Worm (Caenorhabditis elegans) whole organism, early embryonic: ENCODE measurements around the gene F48F7.6.

ENCODE experiments used
- B0310.2 ChIP-seq: sonication (generic microtip); optimal IDR thresholded peaks from 2 replicates; lab custom pipeline; 2016; ENCODE audit warnings: mild to moderate bottlenecking, missing genetic modification characterization, missing compliant biosample characterization
- F13C5.2 ChIP-seq: sonication (generic microtip); optimal IDR thresholded peaks from 2 replicates; lab custom pipeline; 2017; ENCODE audit warnings: mild to moderate bottlenecking, missing genetic modification characterization, inconsistent platforms, missing compliant biosample characterization
- aly-1 ChIP-seq: sonication (generic microtip); optimal IDR thresholded peaks from 2 replicates; lab custom pipeline; 2016; ENCODE audit warnings: missing genetic modification characterization, missing compliant biosample characterization
- ama-1 ChIP-seq: fragments of 150-350 bp; optimal IDR thresholded peaks from 2 replicates; lab custom pipeline; 2014
- ceh-13 ChIP-seq: fragments of 200-800 bp; sonication (Bioruptor generic); optimal IDR thresholded peaks from 2 replicates; lab custom pipeline; 2018; ENCODE audit warnings: mild to moderate bottlenecking, missing genetic modification characterization, missing compliant biosample characterization
- ceh-36 ChIP-seq: sonication (generic microtip); optimal IDR thresholded peaks from 2 replicates; lab custom pipeline; 2016; ENCODE audit warnings: missing genetic modification characterization, inconsistent platforms, missing compliant biosample characterization
- ets-7 ChIP-seq: sonication (generic microtip); optimal IDR thresholded peaks from 2 replicates; lab custom pipeline; 2016; ENCODE audit warnings: missing genotype, missing genetic modification characterization, missing compliant biosample characterization
- flt-1 ChIP-seq: fragments of 200-800 bp; sonication (Bioruptor generic); IDR thresholded peaks from 2 replicates; pipeline ENCODE4 v1.3.6; 2022; ENCODE audit warnings: missing genetic modification characterization, missing compliant biosample characterization
- hmbx-1 ChIP-seq: sonication (generic microtip); optimal IDR thresholded peaks from 2 replicates; lab custom pipeline; 2016; ENCODE audit warnings: mild to moderate bottlenecking, missing genetic modification characterization, missing compliant biosample characterization
- hmg-4 ChIP-seq: fragments of 200-800 bp; sonication (Bioruptor generic); optimal IDR thresholded peaks from 2 replicates; lab custom pipeline; 2018; ENCODE audit warnings: mild to moderate bottlenecking, missing genetic modification characterization, missing compliant biosample characterization
- hnd-1 ChIP-seq: sonication (generic microtip); optimal IDR thresholded peaks from 2 replicates; lab custom pipeline; 2016; ENCODE audit warnings: missing genetic modification characterization, missing compliant biosample characterization
- pes-1 ChIP-seq: fragments of 200-800 bp; sonication (Bioruptor generic); IDR thresholded peaks from 2 replicates; pipeline ENCODE4 v1.3.6; 2022; ENCODE audit warnings: missing genetic modification reagents, missing genetic modification characterization, missing compliant biosample characterization
- scrt-1 ChIP-seq: fragments of 200-800 bp; sonication (Bioruptor generic); IDR thresholded peaks from 2 replicates; pipeline ENCODE4 v1.3.6; 2022; ENCODE audit warnings: missing genetic modification characterization, missing compliant biosample characterization
- sea-1 ChIP-seq: fragments of 200-800 bp; sonication (Bioruptor generic); conservative IDR thresholded peaks from 2 replicates; pipeline ENCODE4 v1.3.6; 2022; ENCODE audit warnings: missing genetic modification characterization, missing compliant biosample characterization
- tbx-11 ChIP-seq: fragments of 200-800 bp; sonication (Bioruptor generic); IDR thresholded peaks from 2 replicates; pipeline ENCODE4 v1.3.6; 2022; ENCODE audit warnings: missing genetic modification characterization, missing compliant biosample characterization
- tbx-37 ChIP-seq: fragments of 200-800 bp; sonication (Bioruptor generic); conservative IDR thresholded peaks from 2 replicates; pipeline ENCODE4 v1.3.6; 2022; ENCODE audit warnings: missing genetic modification reagents, missing genetic modification characterization, missing compliant biosample characterization
- tra-4 ChIP-seq: sonication (generic microtip); optimal IDR thresholded peaks from 2 replicates; lab custom pipeline; 2017; ENCODE audit warnings: missing genetic modification characterization, missing compliant biosample characterization

F48F7.6 gene

DNA sequence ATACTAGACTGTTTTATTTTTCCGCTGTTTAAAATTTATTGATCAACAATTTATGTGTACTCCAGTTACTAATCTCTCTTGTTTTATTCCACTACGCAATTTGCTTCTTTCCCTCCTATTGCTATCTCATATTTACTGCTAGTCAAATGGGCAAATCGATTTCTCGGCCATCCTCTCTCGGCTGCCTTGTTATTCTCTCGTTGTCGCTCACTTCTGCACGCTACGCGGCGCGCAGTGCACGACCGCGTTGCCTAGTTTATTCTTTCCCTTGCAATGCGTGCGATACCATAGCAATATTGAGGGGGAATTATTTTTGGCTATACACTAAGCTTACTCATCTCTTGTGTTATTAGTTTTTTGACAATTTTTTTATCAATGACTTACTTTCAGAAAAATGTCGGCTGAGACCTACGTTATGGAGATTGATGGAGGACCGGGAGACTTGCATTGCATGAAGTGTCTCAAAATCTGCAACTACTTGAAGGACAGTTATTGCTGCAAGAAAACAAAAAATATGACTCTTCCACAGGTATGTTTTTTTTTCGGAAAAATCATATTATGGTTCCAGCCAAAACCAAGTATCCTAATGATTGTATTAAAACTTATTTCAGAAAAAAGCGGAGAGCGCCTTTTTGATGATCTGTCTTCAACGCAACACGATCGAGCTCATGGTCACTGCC lies at the start of gene F48F7.6:
F48F7.6 (plus strand) TSS at position 391 of the 680 bp plus-strand sequence.
- no peak for TF ChIP-seq ceh-36 (tag; lab: Kevin White, UChicago)
- TF ChIP-seq B0310.2 (tag; lab: Kevin White, UChicago), result no peak
- TF ChIP-seq sea-1 (GFP tag; lab: Robert Waterston, UW), result no peak
- TF ChIP-seq hmbx-1, result no peak
- no peak for TF ChIP-seq ama-1 (lab: Kevin White, UChicago)
- peak; percentile 40; the same call in 1 of the 2 replicates for TF ChIP-seq flt-1 (GFP tag; lab: Robert Waterston, UW)
- TF ChIP-seq tbx-37, result no peak
- no peak for TF ChIP-seq ets-7 (tag; lab: Kevin White, UChicago)
- TF ChIP-seq scrt-1 (GFP tag; lab: Robert Waterston, UW), result no peak
- TF ChIP-seq hnd-1 (tag; lab: Kevin White, UChicago), result no peak
- peak; percentile 50 for TF ChIP-seq F13C5.2
- peak; percentile 60 for TF ChIP-seq aly-1 (tag; lab: Kevin White, UChicago)
- no peak for TF ChIP-seq ceh-13 (GFP tag; lab: Kevin White, UChicago)
- no peak for TF ChIP-seq tbx-11 (GFP tag; lab: Robert Waterston, UW)
- TF ChIP-seq tra-4 (tag; lab: Kevin White, UChicago), result no peak
- TF ChIP-seq hmg-4 (GFP tag; lab: Kevin White, UChicago), result peak; percentile 72
- TF ChIP-seq pes-1, result no peak

ce11 chrX:13928532-13928931 lies 49.1 kb upstream of the F48F7.6 start:
- no peak for TF ChIP-seq flt-1 (GFP tag; lab: Robert Waterston, UW)
- no peak for TF ChIP-seq ets-7 (tag; lab: Kevin White, UChicago)
- TF ChIP-seq tbx-11 (GFP tag; lab: Robert Waterston, UW), result no peak
- no peak for TF ChIP-seq tra-4 (tag; lab: Kevin White, UChicago)
- TF ChIP-seq B0310.2 (tag; lab: Kevin White, UChicago), result no peak
- TF ChIP-seq sea-1 (GFP tag; lab: Robert Waterston, UW), result no peak
- no peak for TF ChIP-seq F13C5.2
- no peak for TF ChIP-seq ama-1 (lab: Kevin White, UChicago)
- TF ChIP-seq ceh-13 (GFP tag; lab: Kevin White, UChicago), result no peak

DNA sequence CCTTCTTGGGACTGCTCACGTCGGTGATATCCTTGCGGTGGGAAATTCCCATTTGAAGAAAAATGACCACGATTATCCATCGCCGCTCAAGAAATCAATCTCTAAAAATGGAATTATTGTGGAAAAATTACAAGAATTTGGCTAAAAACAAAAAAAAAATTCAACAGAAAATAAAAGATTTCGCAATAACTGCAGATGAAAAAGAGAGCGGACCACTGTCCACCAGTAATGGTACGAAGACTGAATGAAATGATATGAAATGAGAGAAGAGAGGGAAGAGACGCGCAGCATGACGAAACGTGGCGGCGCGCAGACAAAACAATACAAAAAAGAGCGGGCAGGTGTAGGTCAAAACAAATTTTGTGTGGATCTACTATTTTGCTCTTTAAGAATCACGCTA lies 48.1 kb upstream of the F48F7.6 start, which contains the start of gene meg-1:
meg-1 (minus strand) TSS at position 101 of the 400 bp plus-strand sequence.
- TF ChIP-seq ets-7 (tag; lab: Kevin White, UChicago) (no peak), ama-1 (lab: Kevin White, UChicago) (no peak), hmbx-1 (no peak), hmg-4 (GFP tag; lab: Kevin White, UChicago) (no peak), flt-1 (GFP tag; lab: Robert Waterston, UW) (no peak), scrt-1 (GFP tag; lab: Robert Waterston, UW) (no peak), tbx-37 (no peak), B0310.2 (tag; lab: Kevin White, UChicago) (no peak), ceh-36 (tag; lab: Kevin White, UChicago) (no peak), sea-1 (GFP tag; lab: Robert Waterston, UW) (no peak), aly-1 (tag; lab: Kevin White, UChicago) (no peak), hnd-1 (tag; lab: Kevin White, UChicago) (no peak)

ce11 chrX:13934574-13934973 lies 43.1 kb upstream of the F48F7.6 start, which contains the start of gene elt-3:
elt-3 (plus strand) TSS chrX:13934874.
- TF ChIP-seq ceh-13 (GFP tag; lab: Kevin White, UChicago) (no peak), ets-7 (tag; lab: Kevin White, UChicago) (no peak)

- TF ChIP-seq F13C5.2 (no peak), hnd-1 (tag; lab: Kevin White, UChicago) (no peak), hmbx-1 (no peak), ceh-36 (tag; lab: Kevin White, UChicago) (no peak), hmg-4 (GFP tag; lab: Kevin White, UChicago) (no peak), ets-7 (tag; lab: Kevin White, UChicago) (no peak), sea-1 (GFP tag; lab: Robert Waterston, UW) (no peak), flt-1 (GFP tag; lab: Robert Waterston, UW) (no peak), tbx-37 (no peak), B0310.2 (tag; lab: Kevin White, UChicago) (no peak), ceh-13 (GFP tag; lab: Kevin White, UChicago) (no peak), scrt-1 (GFP tag; lab: Robert Waterston, UW) (no peak)
These were observed 40.9 kb upstream of the F48F7.6 start for ce11 chrX:13936719-13937118.

- no peak for TF ChIP-seq ets-7 (tag; lab: Kevin White, UChicago)
These were observed 40.3 kb upstream of the F48F7.6 start for ce11 chrX:13937350-13937749.

ce11 chrX:13937910-13938309 lies 39.7 kb upstream of the F48F7.6 start:
- TF ChIP-seq tra-4 (tag; lab: Kevin White, UChicago), result no peak

DNA sequence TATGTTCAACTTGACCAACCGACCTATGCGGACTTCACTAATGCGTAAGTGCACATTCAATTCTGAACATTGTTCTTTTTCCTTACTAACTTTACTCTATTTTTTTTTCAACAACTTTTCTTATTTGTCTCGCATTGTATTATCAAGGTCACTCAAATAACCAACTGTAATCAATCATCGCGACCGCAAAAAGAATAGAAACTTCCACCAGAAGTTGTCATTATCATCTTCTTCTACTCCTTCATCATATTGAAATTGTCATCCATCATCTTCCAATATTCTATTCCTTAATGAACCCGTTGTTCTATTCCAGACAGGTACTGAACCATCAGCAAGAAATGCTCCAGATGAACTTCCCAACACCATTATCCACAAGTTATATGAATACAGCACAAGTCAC lies 38.2 kb upstream of the F48F7.6 start:
- TF ChIP-seq sea-1 (GFP tag; lab: Robert Waterston, UW) (no peak), ceh-36 (tag; lab: Kevin White, UChicago) (no peak), tbx-11 (GFP tag; lab: Robert Waterston, UW) (no peak), flt-1 (GFP tag; lab: Robert Waterston, UW) (no peak), scrt-1 (GFP tag; lab: Robert Waterston, UW) (no peak), B0310.2 (tag; lab: Kevin White, UChicago) (no peak), hmg-4 (GFP tag; lab: Kevin White, UChicago) (no peak)
